Fruit fly (Drosophila melanogaster): Measurements from ENCODE around the gene Gfat1.

The Gfat1 gene

DNA sequence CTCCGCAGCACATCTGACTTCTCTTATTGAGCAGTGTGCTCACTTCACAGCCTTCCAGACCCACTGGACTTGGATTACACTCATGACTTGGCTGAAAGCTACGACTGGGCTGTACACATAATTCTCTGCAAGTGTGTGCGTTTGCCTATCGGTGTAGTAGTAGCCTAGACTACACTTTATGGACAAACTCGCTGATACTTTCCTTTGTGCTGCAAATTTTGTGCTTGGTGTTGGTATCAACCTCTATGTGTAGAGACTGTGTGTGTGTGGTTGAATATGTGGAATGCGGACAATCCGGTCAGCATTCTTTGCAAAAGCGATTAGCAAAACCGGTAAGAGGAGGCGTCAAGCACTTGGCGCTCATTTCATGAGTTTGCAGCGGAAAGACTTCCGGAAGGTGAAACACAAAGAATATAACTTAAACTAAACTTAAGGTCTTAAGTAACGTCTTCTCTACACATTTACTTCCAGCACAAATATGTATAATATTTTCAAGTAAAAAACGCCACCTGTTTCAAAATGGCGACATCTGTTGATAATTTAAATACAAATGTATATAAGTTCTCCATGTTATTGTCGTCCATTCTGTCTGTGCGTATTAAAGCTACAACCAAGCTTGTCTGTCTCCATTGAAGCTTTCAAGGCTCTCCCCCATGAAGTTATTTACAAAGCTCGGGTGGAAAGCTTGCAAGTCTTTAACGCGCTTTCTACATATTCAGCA, 60.7 kb downstream of the Gfat1 start (continued):
- no peak for TF ChIP-seq pan (optimal IDR thresholded peaks at IDR 0.05)
